Worm (Caenorhabditis elegans) whole organism, L3 larva: ENCODE data around the gene lin-23.

ENCODE experiments used
- egl-27 ChIP-seq: sonication (generic microtip); optimal IDR thresholded peaks from 4 replicates; lab custom pipeline; 2017; ENCODE audit warnings: missing biosample characterization, missing genetic modification reagents, missing genetic modification characterization
- nhr-12 ChIP-seq: fragments of 150-350 bp; optimal IDR thresholded peaks from 2 replicates; lab custom pipeline; 2014; ENCODE audit warnings: missing biosample characterization, missing genetic modification characterization

DNA sequence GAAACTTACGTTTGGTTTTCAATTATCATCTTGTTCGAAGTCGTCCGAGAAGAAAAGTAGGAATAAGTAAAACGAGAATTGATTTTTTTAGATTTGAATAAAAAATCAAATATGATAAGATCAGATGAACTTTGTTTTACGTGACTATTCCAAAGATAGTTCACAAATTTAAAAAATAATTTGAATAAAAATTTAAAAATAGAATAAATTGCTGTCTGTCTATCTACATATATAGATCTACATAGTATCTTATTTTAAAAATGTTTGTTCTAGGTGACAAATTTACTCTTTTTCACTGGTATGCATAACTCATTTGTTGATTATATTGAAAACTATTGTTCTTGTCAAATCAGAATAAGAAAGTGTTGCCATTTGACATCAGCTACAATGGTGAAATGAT is 16.8 kb downstream of the lin-23 start, which contains the start of gene F58F12.2:
- TF ChIP-seq egl-27 (tag; lab: Kevin White, UChicago), result no peak
- no peak for TF ChIP-seq nhr-12 (tag; lab: Kevin White, UChicago)
